Worm (Caenorhabditis elegans) whole organism, young adult: ENCODE measurements around the gene F09F7.6.

ENCODE experiments used
- B0019.2 ChIP-seq: fragments of 200-800 bp; sonication (Bioruptor generic); conservative IDR thresholded peaks from 2 replicates; pipeline ENCODE4 v1.3.6; 2022; ENCODE audit warnings: missing genetic modification reagents, missing genetic modification characterization, missing compliant biosample characterization
- B0035.1 ChIP-seq: sonication (generic microtip); optimal IDR thresholded peaks from 2 replicates; lab custom pipeline; 2016; ENCODE audit warnings: missing genetic modification characterization, mild to moderate bottlenecking, missing compliant biosample characterization, missing genotype, missing genetic modification reagents
- C06A6.2 ChIP-seq: fragments of 200-800 bp; sonication (Bioruptor generic); conservative IDR thresholded peaks from 2 replicates; pipeline ENCODE4 v1.3.6; 2022; ENCODE audit warnings: missing genetic modification characterization, missing compliant biosample characterization
- F10E7.11 ChIP-seq: sonication (generic microtip); optimal IDR thresholded peaks from 2 replicates; lab custom pipeline; 2017; ENCODE audit warnings: mild to moderate bottlenecking, missing genetic modification characterization, moderate library complexity, missing compliant biosample characterization
- Y53F4B.3 ChIP-seq: fragments of 200-800 bp; sonication (Bioruptor generic); IDR thresholded peaks from 2 replicates; pipeline ENCODE4 v1.3.6; 2022; ENCODE audit warnings: missing genetic modification reagents, missing genetic modification characterization, missing compliant biosample characterization
- Y56A3A.18 ChIP-seq: fragments of 200-800 bp; sonication (Bioruptor generic); IDR thresholded peaks from 2 replicates; pipeline ENCODE4 v1.3.6; 2022; ENCODE audit warnings: missing genetic modification reagents, missing genetic modification characterization, missing compliant biosample characterization
- Y79H2A.3 ChIP-seq: fragments of 200-800 bp; sonication (Bioruptor generic); conservative IDR thresholded peaks from 2 replicates; pipeline ENCODE4 v1.3.6; 2022; ENCODE audit warnings: missing genetic modification reagents, missing genetic modification characterization, missing compliant biosample characterization
- ama-1 ChIP-seq, 3 experiments: fragments of 150-350 bp in 1 of 3; sonication (generic microtip) in 2 of 3; optimal IDR thresholded peaks; 2 replicates each; lab custom pipeline; 2014 to 2018; ENCODE audit warnings: missing biosample characterization in 2 of 3, missing genetic modification characterization in 2 of 3, missing genetic modification reagents in 2 of 3
- attf-5 ChIP-seq: fragments of 200-800 bp; sonication (Bioruptor generic); optimal IDR thresholded peaks from 2 replicates; lab custom pipeline; 2018; ENCODE audit warnings: mild to moderate bottlenecking, missing genetic modification characterization, missing compliant biosample characterization
- bed-1 ChIP-seq: fragments of 200-800 bp; sonication (Bioruptor generic); IDR thresholded peaks from 2 replicates; pipeline ENCODE4 v1.3.6; 2022; ENCODE audit warnings: missing genetic modification reagents, missing genetic modification characterization, missing compliant biosample characterization
- cebp-1 ChIP-seq, 2 experiments: fragments of 200-800 bp in 1 of 2; sonication (Bioruptor generic) in 1 of 2; sonication (generic microtip) in 1 of 2; IDR thresholded peaks in 1 of 2; optimal IDR thresholded peaks in 1 of 2; 2 replicates each; pipeline versions ENCODE4 v1.3.6 to Lab custom; 2017 to 2022; ENCODE audit warnings: missing compliant biosample characterization in 2 of 2, missing genetic modification characterization in 2 of 2, mild to moderate bottlenecking in 1 of 2, missing genetic modification reagents in 1 of 2, moderate library complexity in 1 of 2
- ceh-40 ChIP-seq: fragments of 200-800 bp; sonication (Bioruptor generic); IDR thresholded peaks from 2 replicates; pipeline ENCODE4 v1.3.6; 2022; ENCODE audit warnings: missing genetic modification characterization, missing compliant biosample characterization
- chd-7 ChIP-seq: sonication (generic microtip); optimal IDR thresholded peaks from 2 replicates; lab custom pipeline; 2016; ENCODE audit warnings: mild to moderate bottlenecking, missing genetic modification characterization, moderate library complexity, missing compliant biosample characterization
- efl-1 ChIP-seq: fragments of 150-350 bp; optimal IDR thresholded peaks from 2 replicates; lab custom pipeline; 2014; ENCODE audit warnings: missing biosample characterization, missing genetic modification reagents, missing genetic modification characterization
- egrh-3 ChIP-seq: fragments of 200-800 bp; sonication (Bioruptor generic); IDR thresholded peaks from 2 replicates; pipeline ENCODE4 v1.3.6; 2022; ENCODE audit warnings: missing genetic modification reagents, missing genetic modification characterization, missing compliant biosample characterization
- gei-17 ChIP-seq: fragments of 200-800 bp; sonication (Bioruptor generic); optimal IDR thresholded peaks from 2 replicates; lab custom pipeline; 2018; ENCODE audit warnings: mild to moderate bottlenecking, missing genetic modification characterization, missing compliant biosample characterization
- lir-1 ChIP-seq: fragments of 200-800 bp; sonication (Bioruptor generic); conservative IDR thresholded peaks from 2 replicates; pipeline ENCODE4 v1.3.6; 2022; ENCODE audit warnings: missing genetic modification reagents, missing genetic modification characterization, missing compliant biosample characterization
- lsl-1 ChIP-seq: fragments of 200-800 bp; sonication (Bioruptor generic); optimal IDR thresholded peaks from 2 replicates; lab custom pipeline; 2018; ENCODE audit warnings: mild to moderate bottlenecking, missing genetic modification characterization, moderate library complexity, missing compliant biosample characterization
- madf-6 ChIP-seq: fragments of 200-800 bp; sonication (Bioruptor generic); IDR thresholded peaks from 2 replicates; pipeline ENCODE4 v1.3.6; 2022; ENCODE audit warnings: missing genetic modification reagents, missing genetic modification characterization, missing compliant biosample characterization
- madf-8 ChIP-seq: fragments of 200-800 bp; sonication (Bioruptor generic); conservative IDR thresholded peaks from 2 replicates; pipeline ENCODE4 v1.3.6; 2022; ENCODE audit warnings: missing genetic modification reagents, missing genetic modification characterization, missing compliant biosample characterization
- nhr-80 ChIP-seq: sonication (generic microtip); optimal IDR thresholded peaks from 2 replicates; lab custom pipeline; 2016; ENCODE audit warnings: missing genetic modification characterization, missing compliant biosample characterization
- sptf-2 ChIP-seq: fragments of 200-800 bp; sonication (Bioruptor generic); optimal IDR thresholded peaks from 2 replicates; lab custom pipeline; 2018; ENCODE audit warnings: mild to moderate bottlenecking, missing genetic modification characterization, missing compliant biosample characterization
- unc-130 ChIP-seq: sonication (generic microtip); optimal IDR thresholded peaks from 2 replicates; lab custom pipeline; 2016; ENCODE audit warnings: missing genetic modification reagents, missing genetic modification characterization, missing compliant biosample characterization
- xnd-1 ChIP-seq: sonication (generic microtip); optimal IDR thresholded peaks from 2 replicates; lab custom pipeline; 2016; ENCODE audit warnings: missing genotype, missing genetic modification reagents, missing genetic modification characterization, missing compliant biosample characterization
- zfh-2 ChIP-seq: fragments of 200-800 bp; sonication (Bioruptor generic); conservative IDR thresholded peaks from 2 replicates; pipeline ENCODE4 v1.3.6; 2022; ENCODE audit warnings: missing genetic modification reagents, missing genetic modification characterization, missing compliant biosample characterization
- zim-3 ChIP-seq: sonication (generic microtip); optimal IDR thresholded peaks from 2 replicates; lab custom pipeline; 2017; ENCODE audit warnings: mild to moderate bottlenecking, missing genetic modification characterization, moderate library complexity, missing compliant biosample characterization
- ztf-18 ChIP-seq: sonication (generic microtip); optimal IDR thresholded peaks from 2 replicates; lab custom pipeline; 2016; ENCODE audit warnings: missing genotype, mild to moderate bottlenecking, missing genetic modification characterization, missing compliant biosample characterization
- ztf-22 ChIP-seq: fragments of 200-800 bp; sonication (Bioruptor generic); optimal IDR thresholded peaks from 2 replicates; lab custom pipeline; 2018; ENCODE audit warnings: mild to moderate bottlenecking, missing genetic modification characterization, moderate library complexity, missing compliant biosample characterization
- ztf-28 ChIP-seq: fragments of 200-800 bp; sonication (Bioruptor generic); IDR thresholded peaks from 2 replicates; pipeline ENCODE4 v1.3.6; 2022; ENCODE audit warnings: missing genetic modification reagents, missing genetic modification characterization, missing compliant biosample characterization

F09F7.6 gene

ce11 chrIII:5550844-5551243 is 1.1 kb downstream of the F09F7.6 start (continued):
- TF ChIP-seq B0019.2 (GFP tag; lab: Robert Waterston, UW) (no peak), lir-1 (GFP tag; lab: Robert Waterston, UW) (0 out of 2 replicates have a peak, but pooled peaks have one; percentile 28), B0035.1 (peak; percentile 9), attf-5 (GFP tag; lab: Kevin White, UChicago) (peak; percentile 8), Y79H2A.3 (GFP tag; lab: Robert Waterston, UW) (peak; percentile 42; the same call in 1 of the 2 replicates)

ce11 chrIII:5550193-5550592 is 1.7 kb downstream of the F09F7.6 start:
- TF ChIP-seq gei-17 (GFP tag; lab: Kevin White, UChicago) (no peak), zim-3 (no peak), F10E7.11 (tag; lab: Kevin White, UChicago) (no peak), B0035.1 (no peak), ama-1 (optimal IDR thresholded peaks at IDR 0.05; lab: Kevin White, UChicago) (no peak), ama-1 (GFP tag; optimal IDR thresholded peaks at IDR 0.05; lab: Kevin White, UChicago) (no peak), ceh-40 (GFP tag; lab: Robert Waterston, UW) (no peak), zfh-2 (GFP tag; lab: Robert Waterston, UW) (no peak)

ce11 chrIII:5546730-5547129 is 5.2 kb downstream of the F09F7.6 start, which contains the start of gene F09F7.5:
Gene F09F7.5 (plus strand): TSS chrIII:5546987.
- TF ChIP-seq ztf-18 (tag; lab: Kevin White, UChicago) (no peak), ztf-22 (GFP tag; lab: Kevin White, UChicago) (no peak), Y56A3A.18 (GFP tag; lab: Robert Waterston, UW) (no peak), nhr-80 (tag; lab: Kevin White, UChicago) (peak; percentile 80), unc-130 (GFP tag; lab: Kevin White, UChicago) (no peak)

ce11 chrIII:5546309-5546708 is 5.6 kb downstream of the F09F7.6 start:
- TF ChIP-seq cebp-1 (GFP tag; IDR thresholded peaks at IDR 0.05; lab: Robert Waterston, UW) = peak; percentile 61; the same call in 1 of the 2 replicates
- peak; percentile 92 for TF ChIP-seq cebp-1 (tag; optimal IDR thresholded peaks at IDR 0.05; lab: Kevin White, UChicago)
- TF ChIP-seq efl-1 (GFP tag; lab: Kevin White, UChicago) = no peak
- no peak for TF ChIP-seq egrh-3 (GFP tag; lab: Robert Waterston, UW)
- TF ChIP-seq Y53F4B.3 (GFP tag; lab: Robert Waterston, UW) = no peak

ce11 chrIII:5543727-5544345 is 8.1 kb downstream of the F09F7.6 start, which contains the start of gene D1044.1:
Gene D1044.1 (plus strand): TSS chrIII:5544295.
- no peak for TF ChIP-seq Y53F4B.3 (GFP tag; lab: Robert Waterston, UW)
- peak; percentile 44 for TF ChIP-seq madf-8
- TF ChIP-seq xnd-1 (tag; lab: Kevin White, UChicago) = peak; percentile 27
- TF ChIP-seq chd-7 (tag; lab: Kevin White, UChicago) = no peak
- TF ChIP-seq madf-6 (GFP tag; lab: Robert Waterston, UW) = peak; percentile 77
- peak; percentile 87 for TF ChIP-seq lsl-1 (GFP tag; lab: Kevin White, UChicago)
- TF ChIP-seq ztf-28 (GFP tag; lab: Robert Waterston, UW) = no peak
- no peak for TF ChIP-seq bed-1 (GFP tag; lab: Robert Waterston, UW)
- TF ChIP-seq sptf-2 (GFP tag; lab: Kevin White, UChicago) = no peak
- TF ChIP-seq C06A6.2 (GFP tag; lab: Robert Waterston, UW) = no peak
